Worm (Caenorhabditis elegans) whole organism, late embryonic: ENCODE measurements around the gene Y73B6BL.270.

Experiments used
- C08G9.2 ChIP-seq: sonication (generic microtip); optimal IDR thresholded peaks from 2 replicates; lab custom pipeline; 2016; ENCODE audit warnings: mild to moderate bottlenecking, missing genetic modification characterization, moderate library complexity, missing compliant biosample characterization
- C38D4.7 ChIP-seq: fragments of 200-800 bp; sonication (Bioruptor generic); optimal IDR thresholded peaks from 2 replicates; lab custom pipeline; 2018; ENCODE audit warnings: mild to moderate bottlenecking, missing genetic modification characterization, moderate library complexity, missing compliant biosample characterization
- K02D7.2 ChIP-seq: sonication (generic microtip); optimal IDR thresholded peaks from 2 replicates; lab custom pipeline; 2017; ENCODE audit warnings: mild to moderate bottlenecking, missing genetic modification characterization, missing compliant biosample characterization
- K09A11.1 ChIP-seq: sonication (generic microtip); optimal IDR thresholded peaks from 2 replicates; lab custom pipeline; 2017; ENCODE audit warnings: antibody characterized with exemption, mild to moderate bottlenecking, missing genetic modification characterization, missing compliant biosample characterization; ENCODE audit not compliant: insufficient read depth
- T23F11.4 ChIP-seq: fragments of 200-800 bp; sonication (Bioruptor generic); optimal IDR thresholded peaks from 2 replicates; lab custom pipeline; 2018; ENCODE audit warnings: mild to moderate bottlenecking, missing genetic modification characterization, missing compliant biosample characterization
- Y22D7AL.16 ChIP-seq: sonication (generic microtip); optimal IDR thresholded peaks from 2 replicates; lab custom pipeline; 2016; ENCODE audit warnings: missing genetic modification characterization, missing compliant biosample characterization
- ama-1 ChIP-seq: fragments of 150-350 bp; optimal IDR thresholded peaks from 2 replicates; lab custom pipeline; 2014
- ceh-14 ChIP-seq: sonication (generic microtip); optimal IDR thresholded peaks from 2 replicates; lab custom pipeline; 2016; ENCODE audit warnings: missing genotype, missing genetic modification characterization, missing compliant biosample characterization
- ceh-19 ChIP-seq: fragments of 200-800 bp; sonication (Bioruptor generic); optimal IDR thresholded peaks from 2 replicates; lab custom pipeline; 2018; ENCODE audit warnings: mild to moderate bottlenecking, missing genetic modification characterization, missing compliant biosample characterization
- ceh-2 ChIP-seq: sonication (generic microtip); optimal IDR thresholded peaks from 2 replicates; lab custom pipeline; 2016; ENCODE audit warnings: missing genotype, missing genetic modification characterization, missing compliant biosample characterization
- ceh-30 ChIP-seq: fragments of 150-350 bp; optimal IDR thresholded peaks from 2 replicates; lab custom pipeline; 2014; ENCODE audit warnings: missing biosample characterization, missing genetic modification characterization
- ceh-31 ChIP-seq: sonication (generic microtip); optimal IDR thresholded peaks from 2 replicates; lab custom pipeline; 2016; ENCODE audit warnings: missing genetic modification characterization, missing compliant biosample characterization
- ceh-45 ChIP-seq: fragments of 200-800 bp; sonication (Bioruptor generic); IDR thresholded peaks from 2 replicates; pipeline ENCODE4 v1.3.6; 2022; ENCODE audit warnings: missing genetic modification reagents, missing genetic modification characterization, missing compliant biosample characterization
- ceh-48 ChIP-seq: sonication (generic microtip); optimal IDR thresholded peaks from 2 replicates; lab custom pipeline; 2016; ENCODE audit warnings: missing genetic modification characterization, inconsistent platforms, missing compliant biosample characterization
- ceh-6 ChIP-seq: fragments of 200-800 bp; sonication (Bioruptor generic); optimal IDR thresholded peaks from 2 replicates; lab custom pipeline; 2018; ENCODE audit warnings: mild to moderate bottlenecking, missing genetic modification characterization, missing compliant biosample characterization
- ceh-9 ChIP-seq: sonication (generic microtip); optimal IDR thresholded peaks from 2 replicates; lab custom pipeline; 2016; ENCODE audit warnings: mild to moderate bottlenecking, missing genetic modification characterization, inconsistent platforms, missing compliant biosample characterization
- che-1 ChIP-seq: sonication (generic microtip); optimal IDR thresholded peaks from 2 replicates; lab custom pipeline; 2016; ENCODE audit warnings: mild to moderate bottlenecking, missing genetic modification characterization, missing compliant biosample characterization
- dve-1 ChIP-seq: sonication (generic microtip); optimal IDR thresholded peaks from 2 replicates; lab custom pipeline; 2017; ENCODE audit warnings: antibody characterized with exemption, mild to moderate bottlenecking, missing genetic modification characterization, missing compliant biosample characterization
- elt-2 ChIP-seq: sonication (generic microtip); optimal IDR thresholded peaks from 2 replicates; lab custom pipeline; 2016; ENCODE audit warnings: missing genetic modification reagents, missing genetic modification characterization, missing compliant biosample characterization
- eyg-1 ChIP-seq: sonication (generic microtip); optimal IDR thresholded peaks from 2 replicates; lab custom pipeline; 2016; ENCODE audit warnings: missing genotype, missing genetic modification characterization, missing compliant biosample characterization
- fkh-10 ChIP-seq: fragments of 150-350 bp; optimal IDR thresholded peaks from 2 replicates; lab custom pipeline; 2014; ENCODE audit warnings: missing biosample characterization, missing genetic modification reagents, missing genetic modification characterization
- gmeb-2 ChIP-seq: sonication (generic microtip); optimal IDR thresholded peaks from 2 replicates; lab custom pipeline; 2016; ENCODE audit warnings: missing genetic modification characterization, inconsistent platforms, missing compliant biosample characterization
- hlh-13 ChIP-seq: fragments of 200-800 bp; sonication (Bioruptor generic); optimal IDR thresholded peaks from 2 replicates; lab custom pipeline; 2018; ENCODE audit warnings: mild to moderate bottlenecking, missing genetic modification characterization, missing compliant biosample characterization
- hlh-6 ChIP-seq: sonication (generic microtip); optimal IDR thresholded peaks from 2 replicates; lab custom pipeline; 2016; ENCODE audit warnings: missing genotype, missing genetic modification characterization, missing compliant biosample characterization
- lin-11 ChIP-seq: fragments of 200-800 bp; sonication (Bioruptor generic); optimal IDR thresholded peaks from 2 replicates; lab custom pipeline; 2018; ENCODE audit warnings: mild to moderate bottlenecking, missing genetic modification characterization, missing compliant biosample characterization
- nfya-1 ChIP-seq: sonication (generic microtip); optimal IDR thresholded peaks from 2 replicates; lab custom pipeline; 2017; ENCODE audit warnings: missing genetic modification characterization, mild to moderate bottlenecking, missing compliant biosample characterization, antibody characterized with exemption, moderate library complexity
- nhr-11 ChIP-seq: fragments of 150-350 bp; optimal IDR thresholded peaks from 2 replicates; lab custom pipeline; 2014; ENCODE audit warnings: missing biosample characterization, missing genetic modification characterization
- nhr-232 ChIP-seq: sonication (generic microtip); optimal IDR thresholded peaks from 2 replicates; lab custom pipeline; 2016; ENCODE audit warnings: missing genetic modification characterization, missing compliant biosample characterization
- npax-4 ChIP-seq: sonication (generic microtip); optimal IDR thresholded peaks from 2 replicates; lab custom pipeline; 2016; ENCODE audit warnings: missing genetic modification characterization, missing compliant biosample characterization
- odd-2 ChIP-seq: sonication (generic microtip); optimal IDR thresholded peaks from 2 replicates; lab custom pipeline; 2017; ENCODE audit warnings: antibody characterized with exemption, mild to moderate bottlenecking, missing genetic modification characterization, missing compliant biosample characterization
- pag-3 ChIP-seq: sonication (generic microtip); optimal IDR thresholded peaks from 2 replicates; lab custom pipeline; 2016; ENCODE audit warnings: missing compliant biosample characterization, missing genetic modification characterization, borderline replicate concordance
- pat-9 ChIP-seq: fragments of 200-800 bp; sonication (Bioruptor generic); optimal IDR thresholded peaks from 2 replicates; lab custom pipeline; 2018; ENCODE audit warnings: mild to moderate bottlenecking, missing genetic modification characterization, moderate library complexity, missing compliant biosample characterization
- pax-1 ChIP-seq: fragments of 150-350 bp; optimal IDR thresholded peaks from 2 replicates; lab custom pipeline; 2014; ENCODE audit warnings: missing biosample characterization, missing genetic modification characterization
- pha-2 ChIP-seq: sonication (generic microtip); optimal IDR thresholded peaks from 2 replicates; lab custom pipeline; 2017; ENCODE audit warnings: mild to moderate bottlenecking, missing genetic modification characterization, missing compliant biosample characterization
- sox-4 ChIP-seq: sonication (generic microtip); optimal IDR thresholded peaks from 2 replicates; lab custom pipeline; 2017; ENCODE audit warnings: mild to moderate bottlenecking, missing genetic modification characterization, inconsistent platforms, missing compliant biosample characterization
- syd-9 ChIP-seq: sonication (generic microtip); optimal IDR thresholded peaks from 2 replicates; lab custom pipeline; 2016; ENCODE audit warnings: mild to moderate bottlenecking, missing genetic modification characterization, moderate library complexity, missing compliant biosample characterization
- tbx-7 ChIP-seq: sonication (generic microtip); optimal IDR thresholded peaks from 2 replicates; lab custom pipeline; 2016; ENCODE audit warnings: missing genotype, missing genetic modification characterization, missing compliant biosample characterization
- unc-3 ChIP-seq, 2 experiments: fragments of 200-800 bp in 1 of 2; sonication (Bioruptor generic) in 1 of 2; sonication (generic microtip) in 1 of 2; conservative IDR thresholded peaks in 1 of 2; optimal IDR thresholded peaks in 1 of 2; 2 replicates each; pipeline versions ENCODE4 v1.3.6 to Lab custom; 2016 to 2022; ENCODE audit warnings: missing compliant biosample characterization in 2 of 2, missing genetic modification characterization in 2 of 2, missing genetic modification reagents in 1 of 2
- unc-42 ChIP-seq: sonication (generic microtip); optimal IDR thresholded peaks from 2 replicates; lab custom pipeline; 2016; ENCODE audit warnings: missing genotype, missing genetic modification characterization, missing compliant biosample characterization
- unc-55 ChIP-seq: sonication (generic microtip); optimal IDR thresholded peaks from 2 replicates; lab custom pipeline; 2017; ENCODE audit warnings: missing biosample characterization, missing genetic modification reagents, missing genetic modification characterization
- ztf-16 ChIP-seq: sonication (generic microtip); optimal IDR thresholded peaks from 2 replicates; lab custom pipeline; 2017; ENCODE audit warnings: missing genetic modification characterization, missing compliant biosample characterization

Gene Y73B6BL.270

DNA sequence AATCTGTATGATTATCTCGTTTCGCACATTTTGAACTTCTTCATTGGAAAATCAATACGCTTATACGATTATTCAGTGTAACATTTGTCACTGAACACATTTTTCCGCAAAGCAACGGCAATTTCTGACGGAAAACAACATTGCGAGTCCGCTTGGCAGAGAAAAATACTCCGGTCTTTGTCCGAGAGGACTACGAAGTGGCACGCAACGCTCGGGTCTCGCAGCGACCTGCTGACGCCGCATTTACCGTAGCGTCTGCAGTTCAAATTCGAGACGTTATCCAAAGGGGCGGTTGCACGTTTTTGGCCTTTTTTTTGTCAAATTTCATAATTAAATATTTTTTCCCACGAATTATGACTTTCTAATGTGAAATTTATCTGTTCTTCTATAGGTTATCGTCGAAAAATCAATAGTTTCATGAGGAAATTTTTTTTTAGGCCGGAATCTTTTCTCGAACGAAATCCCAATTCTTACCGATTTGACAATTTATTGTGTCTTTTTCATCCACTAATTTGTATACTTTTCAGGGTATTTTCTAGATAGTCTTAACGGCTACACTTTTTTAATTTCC is 41.4 kb upstream of the Y73B6BL.270 start, which contains the start of gene sqd-1 (continued):
- TF ChIP-seq eyg-1 = no peak
- peak; percentile 46 for TF ChIP-seq ceh-19 (GFP tag; lab: Kevin White, UChicago)
- TF ChIP-seq ceh-9 (tag; lab: Kevin White, UChicago) = no peak
- TF ChIP-seq ceh-48 (tag; lab: Kevin White, UChicago) = peak; percentile 54
- TF ChIP-seq nhr-11 (tag; lab: Kevin White, UChicago) = no peak
- TF ChIP-seq elt-2 (tag; lab: Kevin White, UChicago) = peak; percentile 54
- TF ChIP-seq syd-9 (tag; lab: Kevin White, UChicago) = peak; percentile 24
- no peak for TF ChIP-seq nhr-232 (tag; lab: Kevin White, UChicago)
- TF ChIP-seq fkh-10 (GFP tag; lab: Kevin White, UChicago) = peak; percentile 28
- TF ChIP-seq odd-2 = no peak
- TF ChIP-seq Y22D7AL.16 = no peak
- peak; percentile 52 for TF ChIP-seq che-1 (tag; lab: Kevin White, UChicago)
- peak; percentile 31 for TF ChIP-seq pat-9 (tag; lab: Kevin White, UChicago)
- peak; percentile 27 for TF ChIP-seq K09A11.1 (tag; lab: Kevin White, UChicago)
- TF ChIP-seq npax-4 = peak; percentile 20
- TF ChIP-seq ceh-2 (tag; lab: Kevin White, UChicago) = peak; percentile 55
- peak; percentile 69 for TF ChIP-seq C08G9.2 (tag; lab: Kevin White, UChicago)
- TF ChIP-seq ztf-16 (tag; lab: Kevin White, UChicago) = peak; percentile 31

DNA sequence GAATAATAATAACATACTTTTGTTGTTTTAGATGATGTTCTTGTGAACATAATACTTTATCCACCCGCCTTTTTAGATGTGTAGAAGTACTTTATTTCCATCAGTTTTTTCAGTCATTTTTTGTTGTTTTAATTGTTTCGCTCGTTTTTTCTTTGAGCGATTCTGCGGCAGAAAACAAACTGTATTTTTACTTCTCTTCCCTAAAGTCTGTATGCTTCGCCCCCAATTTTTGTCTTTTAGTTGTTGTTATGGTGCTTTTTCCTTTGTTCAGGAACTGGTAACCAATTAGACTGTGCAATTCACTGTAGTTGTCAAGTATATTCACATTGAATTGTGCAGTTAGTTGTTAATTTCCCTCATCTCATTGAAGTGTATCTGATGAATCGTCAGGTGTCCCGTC is 39.4 kb upstream of the Y73B6BL.270 start:
- no peak for TF ChIP-seq ceh-30 (tag; lab: Kevin White, UChicago)
- no peak for TF ChIP-seq ceh-14
- TF ChIP-seq che-1 (tag; lab: Kevin White, UChicago) = no peak
- no peak for TF ChIP-seq ztf-16 (tag; lab: Kevin White, UChicago)
- no peak for TF ChIP-seq pax-1 (tag; lab: Kevin White, UChicago)
- no peak for TF ChIP-seq ceh-6 (GFP tag; lab: Kevin White, UChicago)
- no peak for TF ChIP-seq hlh-13 (GFP tag; lab: Kevin White, UChicago)
- TF ChIP-seq ama-1 (lab: Kevin White, UChicago) = no peak
- TF ChIP-seq pat-9 (tag; lab: Kevin White, UChicago) = no peak

ce11 chrIV:6326448-6326847 is 38.7 kb upstream of the Y73B6BL.270 start, which contains the start of gene lsm-8:
lsm-8 (plus strand) TSS chrIV:6326526.
- TF ChIP-seq nhr-232 (tag; lab: Kevin White, UChicago) (no peak), pha-2 (tag; lab: Kevin White, UChicago) (no peak), unc-55 (GFP tag; lab: Kevin White, UChicago) (no peak), unc-42 (tag; lab: Kevin White, UChicago) (no peak), tbx-7 (tag; lab: Kevin White, UChicago) (no peak)

DNA sequence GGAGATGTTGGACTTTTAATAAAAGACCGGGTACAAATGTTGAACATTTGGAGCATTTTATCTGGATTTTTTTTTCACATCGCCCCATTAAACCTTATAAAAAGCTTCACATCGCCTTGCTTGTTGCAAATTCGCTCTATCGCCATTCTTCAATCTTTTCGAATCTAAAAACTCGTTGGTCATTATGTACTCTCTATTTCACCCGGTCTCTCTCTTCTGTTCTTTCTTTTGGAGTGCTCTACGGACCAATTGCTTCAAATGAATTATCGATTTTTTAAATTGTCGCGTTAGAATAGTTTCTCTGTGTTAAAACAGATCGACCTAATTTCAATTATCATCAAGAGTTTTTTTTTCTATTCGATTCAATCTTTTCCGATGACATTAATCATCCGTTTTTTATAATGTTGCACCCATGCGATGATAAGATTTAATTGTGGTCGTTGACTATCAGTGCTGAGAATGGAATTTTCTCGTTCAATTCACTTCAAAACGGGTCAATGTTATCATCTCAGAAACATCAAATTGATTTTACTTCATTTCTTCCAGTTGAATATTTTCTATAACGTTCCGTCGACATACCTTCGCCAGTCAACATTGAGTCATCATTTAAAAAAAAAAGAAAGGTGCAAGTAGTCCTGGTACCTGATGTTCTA is 37.7 kb upstream of the Y73B6BL.270 start:
- TF ChIP-seq ceh-48 (tag; lab: Kevin White, UChicago) (peak; percentile 51), pag-3 (tag; lab: Kevin White, UChicago) (no peak), nhr-11 (tag; lab: Kevin White, UChicago) (no peak), T23F11.4 (GFP tag; lab: Kevin White, UChicago) (no peak), ceh-14 (no peak), lin-11 (no peak), tbx-7 (tag; lab: Kevin White, UChicago) (no peak), ceh-45 (no peak), hlh-6 (no peak), eyg-1 (no peak), unc-42 (tag; lab: Kevin White, UChicago) (peak; percentile 43), C38D4.7 (GFP tag; lab: Kevin White, UChicago) (no peak), ceh-2 (tag; lab: Kevin White, UChicago) (no peak), fkh-10 (GFP tag; lab: Kevin White, UChicago) (no peak), unc-3 (GFP tag; conservative IDR thresholded peaks at IDR 0.05; lab: Robert Waterston, UW) (no peak), unc-3 (tag; optimal IDR thresholded peaks at IDR 0.05; lab: Kevin White, UChicago) (no peak), dve-1 (tag; lab: Kevin White, UChicago) (no peak), unc-55 (GFP tag; lab: Kevin White, UChicago) (no peak), sox-4 (no peak), pha-2 (tag; lab: Kevin White, UChicago) (no peak), che-1 (tag; lab: Kevin White, UChicago) (no peak), K02D7.2 (tag; lab: Kevin White, UChicago) (no peak), odd-2 (no peak), nfya-1 (peak; percentile 22), gmeb-2 (tag; lab: Kevin White, UChicago) (no peak), ceh-9 (tag; lab: Kevin White, UChicago) (no peak), ceh-31 (tag; lab: Kevin White, UChicago) (peak; percentile 29)
